Fruit fly (Drosophila melanogaster) whole organism, adult: ENCODE measurements around the gene CG5114.

Experiments used
- CG1620 ChIP-seq: fragments of 200-800 bp; sonication (Bioruptor generic); optimal IDR thresholded peaks from 2 replicates; lab custom pipeline; 2016; ENCODE audit warnings: missing biosample characterization, missing genetic modification characterization
- CG5204 ChIP-seq: fragments of 200-800 bp; sonication (Bioruptor generic); optimal IDR thresholded peaks from 2 replicates; lab custom pipeline; 2016; ENCODE audit warnings: missing biosample characterization, missing genetic modification characterization
- Clk ChIP-seq: fragments of 200-800 bp; sonication (Bioruptor generic); optimal IDR thresholded peaks from 2 replicates; lab custom pipeline; 2017; ENCODE audit warnings: missing biosample characterization, missing genetic modification characterization
- Hr96 ChIP-seq: fragments of 200-800 bp; sonication (Bioruptor generic); optimal IDR thresholded peaks from 2 replicates; lab custom pipeline; 2016; ENCODE audit warnings: missing biosample characterization, missing genetic modification characterization
- bab1 ChIP-seq: fragments of 200-800 bp; sonication (Bioruptor generic); optimal IDR thresholded peaks from 3 replicates; lab custom pipeline; 2019; ENCODE audit warnings: missing biosample characterization, mild to moderate bottlenecking, missing genetic modification characterization, moderate library complexity
- kay ChIP-seq: fragments of 200-800 bp; sonication (Bioruptor generic); peaks from one replicate; lab custom pipeline; 2016; ENCODE audit warnings: missing biosample characterization, missing genetic modification characterization, borderline replicate concordance
- pad ChIP-seq: fragments of 200-800 bp; sonication (Bioruptor generic); optimal IDR thresholded peaks from 3 replicates; lab custom pipeline; 2017; ENCODE audit warnings: missing biosample characterization, missing genetic modification characterization, mild to moderate bottlenecking, moderate library complexity, missing genetic modification reagents
- tj ChIP-seq: fragments of 200-800 bp; sonication (Bioruptor generic); optimal IDR thresholded peaks from 3 replicates; lab custom pipeline; 2017; ENCODE audit warnings: missing biosample characterization, mild to moderate bottlenecking, missing genetic modification characterization, moderate library complexity
- toe ChIP-seq: fragments of 200-800 bp; sonication (Bioruptor generic); optimal IDR thresholded peaks from 2 replicates; lab custom pipeline; 2016; ENCODE audit warnings: missing biosample characterization, missing genetic modification characterization

dm6 chr3L:14992025-14992424, 9.4 kb downstream of the CG5114 start, which contains the start of gene Zip71B:
- peak; percentile 76 for TF ChIP-seq kay (GFP tag; lab: Kevin White, UChicago)
- no peak for TF ChIP-seq tj (GFP tag; lab: Kevin White, UChicago)
- TF ChIP-seq pad = no peak
- no peak for TF ChIP-seq Hr96
- TF ChIP-seq Clk (GFP tag; lab: Kevin White, UChicago) = no peak
- TF ChIP-seq CG5204 (GFP tag; lab: Kevin White, UChicago) = no peak
- TF ChIP-seq CG1620 (GFP tag; lab: Kevin White, UChicago) = no peak
- TF ChIP-seq bab1 (GFP tag; lab: Kevin White, UChicago) = no peak
- no peak for TF ChIP-seq toe (GFP tag; lab: Kevin White, UChicago)
